In the genomic region with DNA sequence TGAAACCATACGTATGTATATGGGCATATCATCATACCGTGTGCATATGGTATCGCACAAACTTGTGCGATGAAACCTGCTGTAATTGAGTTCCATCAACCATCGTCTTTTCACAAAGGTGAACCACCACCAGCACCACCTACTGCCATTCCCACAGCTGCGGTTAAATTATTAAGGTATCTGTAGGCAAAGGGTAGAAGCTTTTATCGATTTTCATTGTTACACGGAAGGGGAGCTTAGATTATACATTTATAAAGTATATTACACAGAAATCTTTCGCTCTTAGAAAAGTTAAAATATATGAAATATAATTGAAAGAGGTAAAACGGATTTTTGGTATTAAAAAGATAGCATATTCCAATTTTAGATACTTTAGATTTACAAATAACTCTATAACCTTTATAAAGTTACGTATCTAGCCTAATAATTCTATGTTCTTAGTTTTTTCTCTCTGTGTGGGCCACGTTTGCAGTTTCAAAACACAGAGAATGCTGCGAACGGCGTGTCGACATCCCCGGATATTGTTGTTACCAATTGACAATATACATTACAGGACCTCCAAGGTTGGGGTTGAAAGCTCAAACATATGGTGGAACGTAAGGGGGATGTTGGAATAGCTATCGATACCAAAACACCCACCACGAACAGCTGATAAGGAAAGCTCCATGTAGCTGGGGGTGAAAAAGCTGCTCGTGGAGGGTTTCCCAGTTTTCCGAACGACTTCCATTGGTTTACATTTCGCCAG, we compare ENCODE assay signal across 1 fruit fly cellular context.
TF ChIP-seq lines count a peak whose summit lies in the region.

Gene CG6495, plus strand, starts transcription at position 695 of the 745 bp plus-strand sequence.

TF ChIP-seq in whole organism, embryonic, 481 proteins besides CTCF, POLR2A, EP300 and RAD21 (continued from another document):
- TF ChIP-seq CG11085 (GFP tag; IDR thresholded peaks at IDR 0.05; lab: Robert Waterston, UW) (no peak), CG32772 (GFP tag; IDR thresholded peaks at IDR 0.05; lab: Robert Waterston, UW) (no peak), dpn (GFP tag; optimal IDR thresholded peaks at IDR 0.05; lab: Kevin White, UChicago) (peak; percentile 8 to 33), ind (GFP tag; optimal IDR thresholded peaks at IDR 0.05; lab: Kevin White, UChicago) (peak; percentile 30), gt (GFP tag; IDR thresholded peaks at IDR 0.05; lab: Robert Waterston, UW) (no peak), usp (GFP tag; optimal IDR thresholded peaks at IDR 0.05; lab: Kevin White, UChicago) (no peak), D (optimal IDR thresholded peaks at IDR 0.05; lab: Kevin White, UChicago) (no peak), D (GFP tag; optimal IDR thresholded peaks at IDR 0.05; lab: Kevin White, UChicago) (peak; percentile 22), oc (tag; optimal IDR thresholded peaks at IDR 0.05; lab: Kevin White, UChicago) (peak; percentile 38), kay (GFP tag; optimal IDR thresholded peaks at IDR 0.05; lab: Kevin White, UChicago) (peak; percentile 22), Dbx (GFP tag; IDR thresholded peaks at IDR 0.05; lab: Robert Waterston, UW) (peak; percentile 67), CG10565 (GFP tag; optimal IDR thresholded peaks at IDR 0.05; lab: Kevin White, UChicago) (no peak), CG7745 (tag; optimal IDR thresholded peaks at IDR 0.05; lab: Kevin White, UChicago) (no peak), CG10654 (GFP tag; optimal IDR thresholded peaks at IDR 0.05; lab: Kevin White, UChicago) (no peak), CG7963 (GFP tag; IDR thresholded peaks at IDR 0.05; lab: Robert Waterston, UW; ENCODE audit: partially characterized antibody) (no peak), Elba2 (GFP tag; optimal IDR thresholded peaks at IDR 0.05; lab: Kevin White, UChicago) (no peak), Bgb (GFP tag; IDR thresholded peaks at IDR 0.05; lab: Robert Waterston, UW; ENCODE audit: partially characterized antibody) (no peak; the same call in 1 of the 2 replicates), CG9437 (GFP tag; optimal IDR thresholded peaks at IDR 0.05; lab: Kevin White, UChicago) (peak; percentile 4), Chrac-16 (GFP tag; optimal IDR thresholded peaks at IDR 0.05; lab: Kevin White, UChicago) (peak; percentile 2), stc (GFP tag; IDR thresholded peaks at IDR 0.05; lab: Robert Waterston, UW) (peak; percentile 51; the same call in 1 of the 2 replicates), CG6254 (GFP tag; optimal IDR thresholded peaks at IDR 0.05; lab: Kevin White, UChicago) (no peak), CG10147 (GFP tag; optimal IDR thresholded peaks at IDR 0.05; lab: Kevin White, UChicago) (peak; percentile 24), Blimp-1 (GFP tag; optimal IDR thresholded peaks at IDR 0.05; lab: Kevin White, UChicago) (peak; percentile 59), CG1602 (GFP tag; optimal IDR thresholded peaks at IDR 0.05; lab: Kevin White, UChicago) (no peak), mld (GFP tag; IDR thresholded peaks at IDR 0.05; lab: Robert Waterston, UW; ENCODE audit: partially characterized antibody) (no peak), CG5245 (GFP tag; optimal IDR thresholded peaks at IDR 0.05; lab: Kevin White, UChicago) (peak; percentile 17), pan (optimal IDR thresholded peaks at IDR 0.05; lab: Kevin White, UChicago) (no peak), pan (GFP tag; optimal IDR thresholded peaks at IDR 0.05 in 1 of 2, IDR thresholded peaks at IDR 0.05 in 1 of 2) (peak in 1 of 2 experiments; percentile 29)
